Fruit fly (Drosophila melanogaster): ENCODE results near the gene mtgo.
A peak's percentile ranks its signal among the peaks of the same experiment; 100 is the strongest.

The mtgo gene

dm6 chr2L:16500469-16500868 is 44.3 kb upstream of the mtgo start (continued):
- TF ChIP-seq usp (GFP tag; optimal IDR thresholded peaks at IDR 0.05) (no peak), her (GFP tag; optimal IDR thresholded peaks at IDR 0.05) (peak; percentile 64), Usf (GFP tag; optimal IDR thresholded peaks at IDR 0.05) (peak; percentile 47), CG6854 (GFP tag; optimal IDR thresholded peaks at IDR 0.05) (peak; percentile 59), CG1603 (tag; optimal IDR thresholded peaks at IDR 0.05) (peak; percentile 96), Taf1 (GFP tag; IDR thresholded peaks at IDR 0.05) (peak; percentile 89), CG2712 (tag; optimal IDR thresholded peaks at IDR 0.05) (peak; percentile 89), CG14014 (GFP tag; IDR thresholded peaks at IDR 0.05) (peak; percentile 93), onecut (GFP tag; IDR thresholded peaks at IDR 0.05) (peak; percentile 87), CG12155 (GFP tag; optimal IDR thresholded peaks at IDR 0.05) (peak; percentile 87), ind (GFP tag; optimal IDR thresholded peaks at IDR 0.05) (peak; percentile 85), bcd (GFP tag; optimal IDR thresholded peaks at IDR 0.05) (peak; percentile 74), Hand (GFP tag; optimal IDR thresholded peaks at IDR 0.05) (peak; percentile 84), CG10462 (GFP tag; optimal IDR thresholded peaks at IDR 0.05) (peak; percentile 71), Atf6 (GFP tag; IDR thresholded peaks at IDR 0.05) (peak; percentile 90), HLH54F (GFP tag; optimal IDR thresholded peaks at IDR 0.05) (peak; percentile 69), Side (GFP tag; optimal IDR thresholded peaks at IDR 0.05) (peak; percentile 92), Fer2 (tag; optimal IDR thresholded peaks at IDR 0.05) (peak; percentile 53), BEAF-32 (GFP tag; optimal IDR thresholded peaks at IDR 0.05) (no peak), Atf3 (GFP tag; optimal IDR thresholded peaks at IDR 0.05) (peak; percentile 66), CG4854 (GFP tag; optimal IDR thresholded peaks at IDR 0.05) (peak; percentile 74), CG31224 (GFP tag; IDR thresholded peaks at IDR 0.05) (peak; percentile 74), CG11723 (GFP tag; optimal IDR thresholded peaks at IDR 0.05) (peak; percentile 75), CG7556 (GFP tag; optimal IDR thresholded peaks at IDR 0.05) (peak; percentile 90), schlank (tag; optimal IDR thresholded peaks at IDR 0.05) (peak; percentile 83), dmrt99B (tag; optimal IDR thresholded peaks at IDR 0.05) (peak; percentile 93), Rfx (GFP tag; IDR thresholded peaks at IDR 0.05) (peak; percentile 92), CG43689 (GFP tag; IDR thresholded peaks at IDR 0.05) (peak; percentile 69), repo (GFP tag; optimal IDR thresholded peaks at IDR 0.05) (peak; percentile 25), Dp (GFP tag; optimal IDR thresholded peaks at IDR 0.05) (no peak), ERR (GFP tag; optimal IDR thresholded peaks at IDR 0.05) (peak; percentile 84), tup (GFP tag; optimal IDR thresholded peaks at IDR 0.05) (peak; percentile 87), CG3726 (GFP tag; IDR thresholded peaks at IDR 0.05) (peak; percentile 88; the same call in 2 of the 3 replicates), jumu (GFP tag; optimal IDR thresholded peaks at IDR 0.05) (peak; percentile 91), CG6813 (GFP tag; optimal IDR thresholded peaks at IDR 0.05) (peak; percentile 79), disco-r (GFP tag; optimal IDR thresholded peaks at IDR 0.05) (peak; percentile 39), CG12744 (GFP tag; optimal IDR thresholded peaks at IDR 0.05) (peak; percentile 41), Hmx (GFP tag; optimal IDR thresholded peaks at IDR 0.05) (peak; percentile 76), CG13296 (GFP tag; optimal IDR thresholded peaks at IDR 0.05) (peak; percentile 76), Dek (tag; optimal IDR thresholded peaks at IDR 0.05) (peak; percentile 91), D19A (tag; optimal IDR thresholded peaks at IDR 0.05) (peak; percentile 77), CG11504 (tag; optimal IDR thresholded peaks at IDR 0.05) (peak; percentile 92), gsb-n (tag; optimal IDR thresholded peaks at IDR 0.05) (peak; percentile 93), Lhr (GFP tag; optimal IDR thresholded peaks at IDR 0.05) (peak; percentile 74), zfh1 (GFP tag; IDR thresholded peaks at IDR 0.05) (peak; percentile 96), ato (GFP tag; IDR thresholded peaks at IDR 0.05; ENCODE audit: partially characterized antibody) (no peak), stwl (tag; optimal IDR thresholded peaks at IDR 0.05) (peak; percentile 27), shn (GFP tag; optimal IDR thresholded peaks at IDR 0.05) (peak; percentile 41), phol (tag; optimal IDR thresholded peaks at IDR 0.05) (peak; percentile 84), CG8924 (tag; optimal IDR thresholded peaks at IDR 0.05) (peak; percentile 91), insv (GFP tag; optimal IDR thresholded peaks at IDR 0.05) (peak in 1 of 2 experiments; percentile 48)

Measured in whole organism, embryonic.